Worm (Caenorhabditis elegans) whole organism, mixed stage, embryonic: ENCODE measurements around the gene sru-12.

ENCODE experiments used
- ham-2 ChIP-seq: fragments of 200-800 bp; sonication (Bioruptor generic); optimal IDR thresholded peaks from 2 replicates; lab custom pipeline; 2018; ENCODE audit warnings: mild to moderate bottlenecking, missing genetic modification characterization, missing compliant biosample characterization
- nhr-28 ChIP-seq: fragments of 150-350 bp; optimal IDR thresholded peaks from 2 replicates; lab custom pipeline; 2014; ENCODE audit warnings: missing biosample characterization, missing genetic modification characterization
- snpc-4 ChIP-seq: fragments of 150-350 bp; optimal IDR thresholded peaks from 2 replicates; lab custom pipeline; 2014; ENCODE audit warnings: missing biosample characterization, missing genetic modification characterization
- unc-62 ChIP-seq: fragments of 150-350 bp; optimal IDR thresholded peaks from 2 replicates; lab custom pipeline; 2014; ENCODE audit warnings: missing biosample characterization, missing genetic modification reagents, missing genetic modification characterization

DNA sequence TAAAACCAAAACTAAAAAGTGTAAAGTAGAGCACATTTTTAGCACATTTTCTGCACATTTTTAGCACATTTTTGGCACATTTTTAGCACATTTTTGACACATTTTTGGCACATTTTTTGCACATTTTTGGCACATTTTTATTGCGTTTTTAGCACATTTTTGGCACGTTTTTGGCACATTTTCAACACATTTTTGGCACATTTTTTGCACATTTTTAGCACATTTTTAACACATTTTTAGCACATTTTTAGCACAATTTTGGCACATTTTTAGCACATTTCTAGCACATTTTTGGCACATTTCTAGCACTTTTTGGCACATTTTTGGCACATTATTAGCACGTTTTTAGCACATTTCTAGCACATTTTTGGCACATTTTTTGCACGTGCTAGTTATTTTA lies 7.3 kb upstream of the sru-12 start:
- TF ChIP-seq unc-62 (GFP tag; lab: Kevin White, UChicago) (no peak), nhr-28 (tag; lab: Kevin White, UChicago) (no peak), ham-2 (no peak), snpc-4 (tag; lab: Kevin White, UChicago) (no peak)
